Fruit fly (Drosophila melanogaster) whole organism: Measurements from ENCODE around the gene Ir94e.

ENCODE experiments used
- Dll ChIP-seq: fragments of >200 bp; optimal IDR thresholded peaks from 2 replicates; lab custom pipeline; 2017
- usp ChIP-seq: fragments of >200 bp; optimal IDR thresholded peaks from 2 replicates; lab custom pipeline; 2017; ENCODE audit warnings: missing biosample characterization, missing genetic modification characterization, mixed read lengths

DNA sequence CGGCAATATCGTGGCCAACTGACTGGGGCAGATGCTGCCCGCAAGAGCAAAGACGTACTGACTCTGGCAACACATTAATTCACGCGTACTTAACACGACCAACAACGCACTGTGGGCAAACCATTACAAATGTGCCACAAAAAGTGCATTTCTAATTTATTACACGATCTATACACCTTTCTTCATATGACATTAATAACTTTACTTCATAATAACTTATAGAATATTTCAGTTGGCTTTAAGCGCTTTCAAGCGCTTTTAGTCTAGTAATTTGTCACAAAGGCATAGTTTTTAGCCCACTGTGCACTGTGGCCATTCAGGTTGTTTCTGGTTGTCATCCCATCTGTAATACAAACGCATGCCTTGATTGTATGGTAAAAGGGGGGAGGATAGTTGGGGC, 37.1 kb upstream of the Ir94e start:
- TF ChIP-seq usp (no peak), Dll (lab: Kevin White, UChicago) (no peak)
